Worm (Caenorhabditis elegans): ENCODE measurements around the gene tomm-7.

The tomm-7 gene

ce11 chrIII:7815571-7816348, 43.7 kb upstream of the tomm-7 start:
- TF ChIP-seq nhr-6 (tag; optimal IDR thresholded peaks at IDR 0.05): peak; percentile 100
- no peak for TF ChIP-seq ZK546.5 (tag; optimal IDR thresholded peaks at IDR 0.05)

DNA sequence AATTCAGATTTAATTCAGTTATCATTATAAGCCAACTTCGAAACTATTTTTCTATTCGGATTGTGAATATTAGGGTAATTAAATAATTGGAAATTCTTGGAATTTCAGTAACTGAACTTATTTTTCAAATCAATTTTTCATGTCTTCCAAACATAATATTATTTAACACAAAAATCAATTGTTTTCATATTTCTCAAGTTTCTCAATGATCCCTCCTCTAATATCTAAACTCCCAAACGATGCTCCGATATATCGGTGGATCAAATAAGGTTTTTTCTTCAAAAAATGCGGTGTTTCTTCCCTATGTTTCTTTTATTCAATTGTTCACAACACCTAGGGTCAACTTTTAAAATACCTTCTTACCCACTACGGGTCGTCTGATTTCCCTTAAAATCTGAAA, 43.0 kb upstream of the tomm-7 start:
- TF ChIP-seq ceh-32 (tag; optimal IDR thresholded peaks at IDR 0.05; ENCODE audit: poor library complexity) (no peak), nhr-6 (tag; optimal IDR thresholded peaks at IDR 0.05) (peak; percentile 100)

ce11 chrIII:7818965-7819364, 40.4 kb upstream of the tomm-7 start:
- TF ChIP-seq lir-3 (tag; optimal IDR thresholded peaks at IDR 0.05): no peak
- no peak for TF ChIP-seq Y75B8A.6 (GFP tag; IDR thresholded peaks at IDR 0.05)
- no peak for TF ChIP-seq lin-1 (GFP tag; IDR thresholded peaks at IDR 0.05)
- TF ChIP-seq ceh-82 (tag; optimal IDR thresholded peaks at IDR 0.05): no peak
- no peak for TF ChIP-seq mxl-2 (GFP tag; conservative IDR thresholded peaks at IDR 0.05)
- no peak for TF ChIP-seq mdl-1 (tag; optimal IDR thresholded peaks at IDR 0.05)
- no peak for TF ChIP-seq nhr-48 (tag; optimal IDR thresholded peaks at IDR 0.05)
- TF ChIP-seq zip-2 (tag; optimal IDR thresholded peaks at IDR 0.05): no peak
- TF ChIP-seq lin-13 (GFP tag; optimal IDR thresholded peaks at IDR 0.05): no peak
- no peak for TF ChIP-seq F26F4.8 (GFP tag; conservative IDR thresholded peaks at IDR 0.05)
- TF ChIP-seq F37D6.2 (tag; optimal IDR thresholded peaks at IDR 0.05): no peak
- no peak for TF ChIP-seq ztf-7 (tag; optimal IDR thresholded peaks at IDR 0.05)
- no peak for TF ChIP-seq php-3 (GFP tag; IDR thresholded peaks at IDR 0.05)
- TF ChIP-seq snpc-1.2 (GFP tag; IDR thresholded peaks at IDR 0.05): no peak
- TF ChIP-seq zip-11 (GFP tag; IDR thresholded peaks at IDR 0.05): no peak
- no peak for TF ChIP-seq ama-1 (optimal IDR thresholded peaks at IDR 0.05)
- no peak for TF ChIP-seq mxl-3 (GFP tag; optimal IDR thresholded peaks at IDR 0.05)
- no peak for TF ChIP-seq ces-1 (GFP tag; optimal IDR thresholded peaks at IDR 0.05)
- no peak for TF ChIP-seq unc-39 (tag; optimal IDR thresholded peaks at IDR 0.05)

DNA sequence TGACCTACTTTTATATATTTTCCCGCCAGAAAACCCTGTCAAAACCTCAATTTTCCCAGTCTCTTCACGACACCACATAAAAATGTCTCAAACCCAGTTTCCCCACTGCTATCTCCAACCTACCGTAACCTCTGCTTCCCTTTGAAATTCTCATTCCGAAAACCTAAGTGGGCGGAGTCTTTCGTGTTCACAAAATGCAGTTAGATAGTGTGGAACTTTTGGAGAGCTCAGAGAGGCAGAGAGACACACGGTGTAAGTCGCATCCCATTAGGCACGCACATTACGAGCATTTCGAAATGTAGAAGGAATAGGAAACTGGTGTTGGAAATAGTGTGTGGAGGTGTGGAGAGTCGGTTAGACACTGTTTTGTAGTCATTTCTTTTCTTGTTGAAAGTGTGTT, 39.5 kb upstream of the tomm-7 start:
- TF ChIP-seq T20F7.1 (GFP tag; optimal IDR thresholded peaks at IDR 0.05): no peak
- TF ChIP-seq unc-62 (GFP tag; optimal IDR thresholded peaks at IDR 0.05 in 1 of 2): peak in 1 of 2 experiments; percentile 5
- TF ChIP-seq unc-62 (tag; optimal IDR thresholded peaks at IDR 0.05): no peak
- TF ChIP-seq aha-1 (tag): peak; percentile 18
- TF ChIP-seq zfp-3 (GFP tag; conservative IDR thresholded peaks at IDR 0.05): no peak
- no peak for TF ChIP-seq nhr-25 (tag; optimal IDR thresholded peaks at IDR 0.05; ENCODE audit: borderline replicate concordance, insufficient read depth)

- TF ChIP-seq dmd-8 (GFP tag; IDR thresholded peaks at IDR 0.05): 0 out of 2 replicates have a peak, but pooled peaks have one; percentile 62
- TF ChIP-seq lin-38 (GFP tag; IDR thresholded peaks at IDR 0.05): peak; percentile 15; the same call in 1 of the 2 replicates
- peak; percentile 59; the same call in 1 of the 2 replicates for TF ChIP-seq lim-7 (GFP tag; IDR thresholded peaks at IDR 0.05)
Measured at ce11 chrIII:7821130-7821529, 38.3 kb upstream of the tomm-7 start.

DNA sequence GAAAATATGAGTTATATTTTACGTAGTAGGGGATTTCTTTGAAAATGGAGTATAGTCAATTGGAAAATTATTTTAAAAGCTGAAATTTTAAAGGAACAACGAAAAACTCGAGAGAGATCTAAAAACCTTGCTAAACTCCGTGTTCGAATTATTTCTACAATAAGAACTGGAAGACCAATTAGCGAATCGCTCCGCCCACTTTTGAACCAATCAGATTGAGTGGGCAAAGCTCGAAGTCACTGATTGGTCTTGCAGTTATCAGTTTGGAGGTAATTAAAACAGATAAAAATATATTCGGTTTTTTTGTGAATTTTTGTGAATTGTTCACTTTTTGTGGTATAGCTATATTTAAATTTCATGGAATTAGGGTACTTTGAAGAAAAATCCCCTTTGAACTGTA, 36.1 kb upstream of the tomm-7 start:
- TF ChIP-seq pqm-1 (tag; optimal IDR thresholded peaks at IDR 0.05) (no peak), ceh-20 (GFP tag; IDR thresholded peaks at IDR 0.05) (no peak), skn-1 (tag; optimal IDR thresholded peaks at IDR 0.05) (no peak), vab-7 (GFP tag; IDR thresholded peaks at IDR 0.05) (no peak), rbr-2 (tag; optimal IDR thresholded peaks at IDR 0.05) (no peak), mxl-3 (GFP tag; optimal IDR thresholded peaks at IDR 0.05) (no peak), egl-43 (GFP tag; IDR thresholded peaks at IDR 0.05) (no peak), spr-3 (GFP tag; optimal IDR thresholded peaks at IDR 0.05) (no peak), lin-13 (GFP tag; optimal IDR thresholded peaks at IDR 0.05) (no peak), zfp-2 (tag; optimal IDR thresholded peaks at IDR 0.05) (no peak), jun-1 (tag; optimal IDR thresholded peaks at IDR 0.05) (no peak), tra-1 (GFP tag; IDR thresholded peaks at IDR 0.05) (no peak)

Data from whole organism, L4 larva.